Worm (Caenorhabditis elegans) whole organism, L1 larva: ENCODE results near the gene C39D10.2.

Experiments used
- ama-1 ChIP-seq: fragments of 150-350 bp; optimal IDR thresholded peaks from 2 replicates; lab custom pipeline; 2014
- ceh-8 ChIP-seq: fragments of 200-800 bp; sonication (Bioruptor generic); optimal IDR thresholded peaks from 2 replicates; lab custom pipeline; 2018; ENCODE audit warnings: mild to moderate bottlenecking, missing genetic modification characterization, moderate library complexity, missing compliant biosample characterization

ce11 chrX:7913830-7914229 is 24.8 kb downstream of the C39D10.2 start, which contains the start of gene C39D10.7:
- TF ChIP-seq ama-1 (lab: Kevin White, UChicago) (no peak), ceh-8 (no peak)
